Worm (Caenorhabditis elegans) whole organism, late embryonic: Measurements from ENCODE around the gene F41H10.5.
A peak's percentile ranks its signal among the peaks of the same experiment; 100 is the strongest.

Experiments used
- C38D4.7 ChIP-seq: fragments of 200-800 bp; sonication (Bioruptor generic); optimal IDR thresholded peaks from 2 replicates; lab custom pipeline; 2018; ENCODE audit warnings: mild to moderate bottlenecking, missing genetic modification characterization, moderate library complexity, missing compliant biosample characterization
- F13H6.1 ChIP-seq: sonication (generic microtip); optimal IDR thresholded peaks from 2 replicates; lab custom pipeline; 2016; ENCODE audit warnings: missing genetic modification characterization, missing compliant biosample characterization
- K02D7.2 ChIP-seq: sonication (generic microtip); optimal IDR thresholded peaks from 2 replicates; lab custom pipeline; 2017; ENCODE audit warnings: mild to moderate bottlenecking, missing genetic modification characterization, missing compliant biosample characterization
- K09A11.1 ChIP-seq: sonication (generic microtip); optimal IDR thresholded peaks from 2 replicates; lab custom pipeline; 2017; ENCODE audit warnings: antibody characterized with exemption, mild to moderate bottlenecking, missing genetic modification characterization, missing compliant biosample characterization; ENCODE audit not compliant: insufficient read depth
- ama-1 ChIP-seq: fragments of 150-350 bp; optimal IDR thresholded peaks from 2 replicates; lab custom pipeline; 2014
- ceh-18 ChIP-seq: sonication (generic microtip); optimal IDR thresholded peaks from 2 replicates; lab custom pipeline; 2016; ENCODE audit warnings: missing genetic modification characterization, missing compliant biosample characterization
- ceh-2 ChIP-seq: sonication (generic microtip); optimal IDR thresholded peaks from 2 replicates; lab custom pipeline; 2016; ENCODE audit warnings: missing genotype, missing genetic modification characterization, missing compliant biosample characterization
- ceh-22 ChIP-seq: sonication (generic microtip); optimal IDR thresholded peaks from 2 replicates; lab custom pipeline; 2017; ENCODE audit warnings: missing biosample characterization, missing genetic modification characterization
- ceh-24 ChIP-seq: sonication (generic microtip); optimal IDR thresholded peaks from 2 replicates; lab custom pipeline; 2016; ENCODE audit warnings: mild to moderate bottlenecking, missing genetic modification characterization, missing compliant biosample characterization
- ceh-31 ChIP-seq: sonication (generic microtip); optimal IDR thresholded peaks from 2 replicates; lab custom pipeline; 2016; ENCODE audit warnings: missing genetic modification characterization, missing compliant biosample characterization
- ceh-9 ChIP-seq: sonication (generic microtip); optimal IDR thresholded peaks from 2 replicates; lab custom pipeline; 2016; ENCODE audit warnings: mild to moderate bottlenecking, missing genetic modification characterization, inconsistent platforms, missing compliant biosample characterization
- dve-1 ChIP-seq: sonication (generic microtip); optimal IDR thresholded peaks from 2 replicates; lab custom pipeline; 2017; ENCODE audit warnings: antibody characterized with exemption, mild to moderate bottlenecking, missing genetic modification characterization, missing compliant biosample characterization
- elt-2 ChIP-seq: sonication (generic microtip); optimal IDR thresholded peaks from 2 replicates; lab custom pipeline; 2016; ENCODE audit warnings: missing genetic modification reagents, missing genetic modification characterization, missing compliant biosample characterization
- elt-4 ChIP-seq: sonication (generic microtip); optimal IDR thresholded peaks from 2 replicates; lab custom pipeline; 2016; ENCODE audit warnings: missing genetic modification characterization, missing compliant biosample characterization
- ets-4 ChIP-seq: sonication (generic microtip); optimal IDR thresholded peaks from 2 replicates; lab custom pipeline; 2016; ENCODE audit warnings: missing genetic modification characterization, missing compliant biosample characterization
- eyg-1 ChIP-seq: sonication (generic microtip); optimal IDR thresholded peaks from 2 replicates; lab custom pipeline; 2016; ENCODE audit warnings: missing genotype, missing genetic modification characterization, missing compliant biosample characterization
- fax-1 ChIP-seq: sonication (generic microtip); optimal IDR thresholded peaks from 2 replicates; lab custom pipeline; 2016; ENCODE audit warnings: missing genotype, missing genetic modification characterization, missing compliant biosample characterization
- fkh-10 ChIP-seq: fragments of 150-350 bp; optimal IDR thresholded peaks from 2 replicates; lab custom pipeline; 2014; ENCODE audit warnings: missing biosample characterization, missing genetic modification reagents, missing genetic modification characterization
- gmeb-2 ChIP-seq: sonication (generic microtip); optimal IDR thresholded peaks from 2 replicates; lab custom pipeline; 2016; ENCODE audit warnings: missing genetic modification characterization, inconsistent platforms, missing compliant biosample characterization
- hlh-15 ChIP-seq: sonication (generic microtip); optimal IDR thresholded peaks from 2 replicates; lab custom pipeline; 2016; ENCODE audit warnings: missing genetic modification characterization, missing compliant biosample characterization
- hlh-6 ChIP-seq: sonication (generic microtip); optimal IDR thresholded peaks from 2 replicates; lab custom pipeline; 2016; ENCODE audit warnings: missing genotype, missing genetic modification characterization, missing compliant biosample characterization
- lin-11 ChIP-seq: fragments of 200-800 bp; sonication (Bioruptor generic); optimal IDR thresholded peaks from 2 replicates; lab custom pipeline; 2018; ENCODE audit warnings: mild to moderate bottlenecking, missing genetic modification characterization, missing compliant biosample characterization
- nfya-1 ChIP-seq: sonication (generic microtip); optimal IDR thresholded peaks from 2 replicates; lab custom pipeline; 2017; ENCODE audit warnings: missing genetic modification characterization, mild to moderate bottlenecking, missing compliant biosample characterization, antibody characterized with exemption, moderate library complexity
- nhr-11 ChIP-seq: fragments of 150-350 bp; optimal IDR thresholded peaks from 2 replicates; lab custom pipeline; 2014; ENCODE audit warnings: missing biosample characterization, missing genetic modification characterization
- nhr-232 ChIP-seq: sonication (generic microtip); optimal IDR thresholded peaks from 2 replicates; lab custom pipeline; 2016; ENCODE audit warnings: missing genetic modification characterization, missing compliant biosample characterization
- npax-4 ChIP-seq: sonication (generic microtip); optimal IDR thresholded peaks from 2 replicates; lab custom pipeline; 2016; ENCODE audit warnings: missing genetic modification characterization, missing compliant biosample characterization
- pag-3 ChIP-seq: sonication (generic microtip); optimal IDR thresholded peaks from 2 replicates; lab custom pipeline; 2016; ENCODE audit warnings: missing compliant biosample characterization, missing genetic modification characterization, borderline replicate concordance
- pat-9 ChIP-seq: fragments of 200-800 bp; sonication (Bioruptor generic); optimal IDR thresholded peaks from 2 replicates; lab custom pipeline; 2018; ENCODE audit warnings: mild to moderate bottlenecking, missing genetic modification characterization, moderate library complexity, missing compliant biosample characterization
- pha-2 ChIP-seq: sonication (generic microtip); optimal IDR thresholded peaks from 2 replicates; lab custom pipeline; 2017; ENCODE audit warnings: mild to moderate bottlenecking, missing genetic modification characterization, missing compliant biosample characterization
- sdc-2 ChIP-seq: sonication (generic microtip); optimal IDR thresholded peaks from 2 replicates; lab custom pipeline; 2016; ENCODE audit warnings: missing genotype, missing genetic modification characterization, missing compliant biosample characterization
- sox-2 ChIP-seq: fragments of 200-800 bp; sonication (Bioruptor generic); IDR thresholded peaks from 2 replicates; pipeline ENCODE4 v1.3.6; 2022; ENCODE audit warnings: missing genetic modification reagents, missing genetic modification characterization, missing compliant biosample characterization
- syd-9 ChIP-seq: sonication (generic microtip); optimal IDR thresholded peaks from 2 replicates; lab custom pipeline; 2016; ENCODE audit warnings: mild to moderate bottlenecking, missing genetic modification characterization, moderate library complexity, missing compliant biosample characterization
- tbx-2 ChIP-seq: sonication (generic microtip); optimal IDR thresholded peaks from 2 replicates; lab custom pipeline; 2016; ENCODE audit warnings: missing genetic modification characterization, missing compliant biosample characterization
- tbx-7 ChIP-seq: sonication (generic microtip); optimal IDR thresholded peaks from 2 replicates; lab custom pipeline; 2016; ENCODE audit warnings: missing genotype, missing genetic modification characterization, missing compliant biosample characterization
- ttx-3 ChIP-seq: sonication (generic microtip); optimal IDR thresholded peaks from 2 replicates; lab custom pipeline; 2016; ENCODE audit warnings: missing genetic modification reagents, missing genetic modification characterization, missing compliant biosample characterization
- unc-42 ChIP-seq: sonication (generic microtip); optimal IDR thresholded peaks from 2 replicates; lab custom pipeline; 2016; ENCODE audit warnings: missing genotype, missing genetic modification characterization, missing compliant biosample characterization
- unc-86 ChIP-seq: sonication (generic microtip); optimal IDR thresholded peaks from 2 replicates; lab custom pipeline; 2016; ENCODE audit warnings: missing genetic modification characterization, missing compliant biosample characterization
- ztf-16 ChIP-seq: sonication (generic microtip); optimal IDR thresholded peaks from 2 replicates; lab custom pipeline; 2017; ENCODE audit warnings: missing genetic modification characterization, missing compliant biosample characterization

F41H10.5 gene

ce11 chrIV:5370914-5371313 lies 10.2 kb downstream of the F41H10.5 start (continued):
- TF ChIP-seq unc-86 (tag; lab: Kevin White, UChicago), result peak; percentile 44
- TF ChIP-seq syd-9 (tag; lab: Kevin White, UChicago), result no peak
- TF ChIP-seq F13H6.1 (tag; lab: Kevin White, UChicago), result no peak
- no peak for TF ChIP-seq unc-42 (tag; lab: Kevin White, UChicago)
- TF ChIP-seq pag-3 (tag; lab: Kevin White, UChicago), result no peak
- TF ChIP-seq lin-11 (tag; lab: Kevin White, UChicago), result no peak
- TF ChIP-seq dve-1 (tag; lab: Kevin White, UChicago), result no peak
- no peak for TF ChIP-seq ceh-22 (tag; lab: Kevin White, UChicago)
- peak; percentile 21 for TF ChIP-seq ztf-16 (tag; lab: Kevin White, UChicago)
- peak; percentile 49 for TF ChIP-seq nfya-1 (tag; lab: Kevin White, UChicago)
- peak; percentile 1 for TF ChIP-seq C38D4.7 (GFP tag; lab: Kevin White, UChicago)
- no peak for TF ChIP-seq gmeb-2 (tag; lab: Kevin White, UChicago)
- TF ChIP-seq elt-4 (tag; lab: Kevin White, UChicago), result no peak
- TF ChIP-seq ceh-9 (tag; lab: Kevin White, UChicago), result no peak
- peak; percentile 47 for TF ChIP-seq ceh-31 (tag; lab: Kevin White, UChicago)

- TF ChIP-seq npax-4 (tag; lab: Kevin White, UChicago), result no peak
- TF ChIP-seq ceh-24, result no peak
- no peak for TF ChIP-seq pat-9
- no peak for TF ChIP-seq F13H6.1 (tag; lab: Kevin White, UChicago)
- no peak for TF ChIP-seq ttx-3 (tag; lab: Kevin White, UChicago)
- TF ChIP-seq pha-2, result no peak
- TF ChIP-seq K02D7.2 (tag; lab: Kevin White, UChicago), result no peak
- TF ChIP-seq C38D4.7 (GFP tag; lab: Kevin White, UChicago), result no peak
- no peak for TF ChIP-seq ceh-31 (tag; lab: Kevin White, UChicago)
- no peak for TF ChIP-seq sdc-2 (tag; lab: Kevin White, UChicago)
- no peak for TF ChIP-seq ama-1 (lab: Kevin White, UChicago)
- TF ChIP-seq eyg-1, result no peak
- no peak for TF ChIP-seq fax-1
- no peak for TF ChIP-seq elt-2
- no peak for TF ChIP-seq nhr-232 (tag; lab: Kevin White, UChicago)
- no peak for TF ChIP-seq pag-3 (tag; lab: Kevin White, UChicago)
- TF ChIP-seq tbx-7 (tag; lab: Kevin White, UChicago), result no peak
- TF ChIP-seq ceh-18 (tag; lab: Kevin White, UChicago), result no peak
Observed at ce11 chrIV:5374321-5374720, 13.6 kb downstream of the F41H10.5 start.

- TF ChIP-seq hlh-6 (tag; lab: Kevin White, UChicago) (no peak), sox-2 (GFP tag; lab: Robert Waterston, UW) (no peak), ceh-31 (tag; lab: Kevin White, UChicago) (no peak), unc-42 (tag; lab: Kevin White, UChicago) (no peak), lin-11 (tag; lab: Kevin White, UChicago) (no peak), nhr-11 (tag; lab: Kevin White, UChicago) (no peak), ceh-18 (tag; lab: Kevin White, UChicago) (no peak), tbx-2 (no peak), ttx-3 (tag; lab: Kevin White, UChicago) (no peak), ets-4 (tag; lab: Kevin White, UChicago) (no peak), C38D4.7 (GFP tag; lab: Kevin White, UChicago) (no peak), K09A11.1 (tag; lab: Kevin White, UChicago) (no peak), ceh-2 (tag; lab: Kevin White, UChicago) (no peak), fkh-10 (GFP tag; lab: Kevin White, UChicago) (no peak), hlh-15 (tag; lab: Kevin White, UChicago) (no peak), ceh-9 (tag; lab: Kevin White, UChicago) (no peak)
Observed at ce11 chrIV:5374946-5375345, 14.2 kb downstream of the F41H10.5 start.
